Fruit fly (Drosophila melanogaster) Kc167 (cell line): ENCODE results near the gene Usp5.

Experiments
- Myc ChIP-seq: fragments of >200 bp; optimal IDR thresholded peaks from 2 replicates; lab custom pipeline; 2017; ENCODE audit warnings: missing external identifiers
- Sin3A ChIP-seq: fragments of >200 bp; optimal IDR thresholded peaks from 2 replicates; lab custom pipeline; 2018; ENCODE audit warnings: missing external identifiers
- h ChIP-seq: fragments of >200 bp; optimal IDR thresholded peaks from 3 replicates; lab custom pipeline; 2018; ENCODE audit warnings: missing external identifiers
- insv ChIP-seq: fragments of >200 bp; optimal IDR thresholded peaks from 3 replicates; lab custom pipeline; 2018; ENCODE audit warnings: missing external identifiers
- psq ChIP-seq: fragments of >200 bp; optimal IDR thresholded peaks from 2 replicates; lab custom pipeline; 2017; ENCODE audit warnings: missing external identifiers
- ttk ChIP-seq: sonication (Bioruptor generic); optimal IDR thresholded peaks from 2 replicates; lab custom pipeline; 2017; ENCODE audit warnings: missing external identifiers

Usp5 gene

DNA sequence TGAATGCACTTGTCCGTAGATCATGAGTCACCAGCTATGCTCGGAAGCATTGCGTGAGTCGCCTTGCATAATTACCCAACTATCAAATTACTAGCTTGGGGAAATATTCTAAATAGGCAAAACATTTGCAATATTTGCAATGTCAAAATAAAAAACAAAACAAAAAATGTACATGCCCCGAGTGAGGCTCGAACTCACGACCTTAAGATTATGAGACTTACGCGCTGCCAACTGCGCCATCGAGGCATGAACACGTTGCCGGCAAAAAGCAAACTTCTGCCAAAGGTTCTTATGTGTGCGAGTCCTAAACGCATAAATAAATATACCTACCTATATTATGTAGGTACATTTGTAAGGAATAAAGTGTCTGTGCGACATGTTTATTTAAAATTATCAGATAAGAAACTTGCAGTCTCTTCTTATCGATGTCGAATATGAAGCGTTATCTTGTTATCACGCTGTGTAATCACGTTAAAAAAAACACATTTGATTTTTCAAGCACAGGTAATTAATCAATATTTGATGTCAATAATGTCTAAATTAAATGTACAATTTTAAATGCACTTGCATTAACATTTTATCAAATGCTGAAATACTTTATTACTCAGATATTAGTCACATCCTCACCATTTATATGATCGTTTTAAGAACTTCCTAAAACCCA is 26.3 kb downstream of the Usp5 start:
- no peak for TF ChIP-seq Sin3A (lab: Kevin White, UChicago)
- TF ChIP-seq h (lab: Kevin White, UChicago) = no peak
- TF ChIP-seq insv (lab: Kevin White, UChicago) = no peak
- no peak for TF ChIP-seq psq (lab: Kevin White, UChicago)
- TF ChIP-seq Myc (lab: Kevin White, UChicago) = no peak
- no peak for TF ChIP-seq ttk (lab: Kevin White, UChicago)

- no peak for TF ChIP-seq Myc (lab: Kevin White, UChicago)
- no peak for TF ChIP-seq psq (lab: Kevin White, UChicago)
- TF ChIP-seq ttk (lab: Kevin White, UChicago) = no peak
- TF ChIP-seq h (lab: Kevin White, UChicago) = no peak
These were observed 33.8 kb downstream of the Usp5 start, which contains the start of gene CG45067 for dm6 chr3L:3114367-3114766. Gene CG45067 (minus strand): TSS chr3L:3114467.

DNA sequence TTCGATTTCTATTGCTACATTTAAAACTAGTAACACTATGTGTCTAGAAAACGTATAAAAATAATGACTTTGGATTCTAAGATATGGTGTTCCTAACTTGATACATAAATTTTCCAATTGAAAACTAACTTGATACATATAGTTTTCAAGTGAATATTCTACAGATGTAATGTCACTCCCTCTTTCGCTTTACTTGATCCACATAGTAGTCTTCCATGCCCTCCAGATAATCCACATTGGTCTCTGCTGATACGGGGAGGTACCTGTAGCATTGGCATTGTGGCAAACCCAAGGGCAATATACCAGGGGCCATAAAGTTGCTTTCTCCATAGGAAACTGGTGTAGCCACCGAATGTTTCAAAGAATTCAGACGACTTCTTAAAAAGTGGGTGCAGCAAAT is 37.0 kb downstream of the Usp5 start, which contains the start of gene CG45066:
CG45066 (minus strand) TSS at position 101 of the 400 bp plus-strand sequence.
- TF ChIP-seq Sin3A (lab: Kevin White, UChicago) (no peak), ttk (lab: Kevin White, UChicago) (no peak), Myc (lab: Kevin White, UChicago) (no peak), insv (lab: Kevin White, UChicago) (no peak), psq (lab: Kevin White, UChicago) (no peak), h (lab: Kevin White, UChicago) (no peak)

- TF ChIP-seq h (lab: Kevin White, UChicago) (no peak), insv (lab: Kevin White, UChicago) (no peak), Sin3A (lab: Kevin White, UChicago) (no peak), Myc (lab: Kevin White, UChicago) (no peak), psq (lab: Kevin White, UChicago) (no peak), ttk (lab: Kevin White, UChicago) (no peak)
These were observed 38.6 kb downstream of the Usp5 start for dm6 chr3L:3109417-3110090.

DNA sequence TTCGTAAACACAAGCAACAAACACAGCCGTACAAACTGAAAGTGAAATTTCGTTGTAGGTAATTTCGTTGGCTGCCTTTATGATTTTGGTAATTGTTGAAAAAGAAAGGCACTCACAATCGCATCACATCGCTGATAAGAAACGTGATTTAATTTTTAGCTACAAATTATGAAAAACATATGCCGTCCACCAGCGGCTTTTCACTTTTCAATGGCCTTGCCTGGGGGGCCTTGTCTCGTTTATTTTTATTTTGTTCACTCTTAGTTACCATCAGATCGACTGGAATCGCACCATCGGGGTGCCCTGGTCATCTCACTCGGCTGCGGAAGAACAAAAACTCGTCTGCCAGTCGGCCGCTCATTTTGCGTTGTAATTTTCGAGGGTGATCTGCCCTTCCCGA is 39.2 kb downstream of the Usp5 start:
- no peak for TF ChIP-seq Sin3A (lab: Kevin White, UChicago)
- no peak for TF ChIP-seq Myc (lab: Kevin White, UChicago)
- no peak for TF ChIP-seq psq (lab: Kevin White, UChicago)
- no peak for TF ChIP-seq ttk (lab: Kevin White, UChicago)
- no peak for TF ChIP-seq insv (lab: Kevin White, UChicago)
- TF ChIP-seq h (lab: Kevin White, UChicago) = no peak

DNA sequence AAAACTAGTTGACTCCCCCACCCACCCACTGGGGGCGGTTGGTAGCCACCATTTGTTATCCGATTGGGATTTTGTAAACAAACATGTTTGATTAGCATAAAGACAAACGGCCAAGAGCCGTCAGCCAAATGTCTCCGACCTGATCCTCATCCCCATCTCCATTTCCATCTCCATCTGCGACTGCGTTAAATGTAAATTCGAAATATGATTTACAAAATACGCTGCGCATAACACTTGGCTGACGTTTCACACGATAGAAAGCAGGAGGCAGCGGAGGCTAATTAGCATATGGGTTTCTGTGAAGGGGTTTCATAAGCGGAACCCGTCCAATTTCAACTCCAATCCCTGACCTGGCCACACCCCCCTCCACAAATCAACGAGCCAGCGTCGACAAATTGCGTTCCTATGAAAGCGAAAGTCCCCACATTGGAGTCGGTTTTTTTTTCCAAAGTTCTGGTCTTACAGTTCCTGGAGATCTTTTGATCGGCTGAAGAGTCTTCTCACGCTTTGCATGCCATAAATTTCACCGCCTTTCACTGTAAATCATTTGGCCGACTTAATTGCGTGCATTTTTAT is 40.0 kb downstream of the Usp5 start:
- TF ChIP-seq insv (lab: Kevin White, UChicago) = no peak
- TF ChIP-seq Myc (lab: Kevin White, UChicago) = no peak
- TF ChIP-seq psq (lab: Kevin White, UChicago) = no peak
- TF ChIP-seq Sin3A (lab: Kevin White, UChicago) = no peak
- no peak for TF ChIP-seq ttk (lab: Kevin White, UChicago)
- TF ChIP-seq h (lab: Kevin White, UChicago) = no peak

dm6 chr3L:3106908-3107821 is 41.0 kb downstream of the Usp5 start, which contains the start of gene Cht7:
Gene Cht7 (minus strand): TSS chr3L:3106958.
- TF ChIP-seq Myc (lab: Kevin White, UChicago) (no peak), ttk (lab: Kevin White, UChicago) (no peak), insv (lab: Kevin White, UChicago) (no peak), Sin3A (lab: Kevin White, UChicago) (no peak), h (lab: Kevin White, UChicago) (no peak), psq (lab: Kevin White, UChicago) (no peak)

DNA sequence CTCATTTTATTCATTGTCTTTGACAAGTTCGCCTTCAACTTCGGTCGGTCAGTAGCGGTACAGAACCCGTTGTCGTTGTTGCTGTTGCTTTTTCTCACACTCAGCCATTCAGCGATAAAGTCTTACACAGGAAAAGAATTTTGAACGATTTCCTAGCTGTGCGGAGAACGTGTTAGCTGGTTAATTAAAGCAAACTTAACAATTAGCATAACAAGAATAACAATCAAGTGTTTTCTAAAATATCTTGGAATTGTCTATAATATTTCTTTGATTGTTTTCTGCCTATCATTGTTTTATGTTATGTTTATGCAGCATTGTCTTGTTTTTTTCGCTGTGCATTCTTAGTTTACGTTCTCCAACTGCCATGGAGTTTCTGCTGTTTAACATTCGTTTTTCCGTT is 42.0 kb downstream of the Usp5 start:
- TF ChIP-seq psq (lab: Kevin White, UChicago) (no peak), h (lab: Kevin White, UChicago) (no peak), Sin3A (lab: Kevin White, UChicago) (no peak), insv (lab: Kevin White, UChicago) (no peak), ttk (lab: Kevin White, UChicago) (no peak), Myc (lab: Kevin White, UChicago) (no peak)

DNA sequence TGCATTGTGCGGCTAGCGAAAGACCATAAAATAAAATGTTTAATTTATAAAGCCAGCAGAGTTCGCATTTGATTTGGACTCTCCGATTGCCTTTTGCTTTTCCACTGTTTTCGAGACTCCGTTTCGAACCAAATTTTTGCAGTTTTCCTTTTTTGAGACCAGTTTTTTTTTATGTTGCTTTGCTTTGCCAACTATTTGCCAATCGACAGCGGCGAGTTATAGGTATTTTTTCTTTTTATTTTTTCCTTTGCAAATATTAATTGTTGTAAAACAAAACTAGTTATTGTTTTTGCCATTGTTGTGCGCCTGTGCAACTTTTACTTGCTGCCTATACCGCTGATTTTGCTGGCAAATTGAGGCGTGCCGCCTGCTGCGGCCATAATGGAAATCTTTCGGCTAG is 42.6 kb downstream of the Usp5 start:
- TF ChIP-seq ttk (lab: Kevin White, UChicago) (no peak), Sin3A (lab: Kevin White, UChicago) (no peak), insv (lab: Kevin White, UChicago) (no peak), psq (lab: Kevin White, UChicago) (no peak), Myc (lab: Kevin White, UChicago) (no peak), h (lab: Kevin White, UChicago) (no peak)

DNA sequence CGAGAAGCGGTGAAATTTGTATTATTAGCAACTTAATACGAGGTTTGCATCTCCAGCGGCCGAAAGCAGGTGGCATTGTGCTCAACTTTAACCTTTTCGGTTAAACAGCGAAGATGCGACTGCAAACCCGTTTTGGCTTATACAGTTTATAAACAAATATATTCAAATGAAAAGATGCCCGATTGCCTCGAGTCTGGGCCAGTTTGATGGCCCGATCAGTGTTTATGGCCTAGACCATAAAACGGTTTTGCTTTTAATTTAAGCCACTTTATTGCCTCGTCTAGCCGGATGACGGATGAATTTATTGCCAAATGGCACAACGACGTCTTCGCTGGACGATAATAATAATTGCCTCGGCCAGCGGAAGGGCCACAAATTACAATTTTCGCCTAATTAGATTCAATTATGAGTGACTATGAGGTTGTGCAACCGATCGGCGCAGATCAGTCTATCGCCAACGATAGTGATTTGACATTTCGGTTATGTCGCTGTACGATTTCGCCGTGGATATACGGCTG is 45.6 kb downstream of the Usp5 start:
- TF ChIP-seq psq (lab: Kevin White, UChicago) (no peak), ttk (lab: Kevin White, UChicago) (no peak), h (lab: Kevin White, UChicago) (no peak), insv (lab: Kevin White, UChicago) (no peak), Sin3A (lab: Kevin White, UChicago) (no peak)
